Fruit fly (Drosophila melanogaster): ENCODE measurements around the gene CG6602.

dm6 chr3L:6097270-6097669 is 25.3 kb downstream of the CG6602 start, which contains the start of gene Ets65A:
- no peak for TF ChIP-seq ttk (optimal IDR thresholded peaks at IDR 0.05)
- no peak for TF ChIP-seq Sin3A (optimal IDR thresholded peaks at IDR 0.05)
- TF ChIP-seq psq (optimal IDR thresholded peaks at IDR 0.05), result no peak
